Fruit fly (Drosophila melanogaster) whole organism, embryonic: ENCODE data around the gene Klp64D.

Source experiments
- Atf6 ChIP-seq: fragments of 200-800 bp; sonication (Bioruptor generic); IDR thresholded peaks from 2 replicates; pipeline ENCODE4 v1.3.6; 2022; ENCODE audit warnings: missing biosample characterization, missing genetic modification characterization
- B-H2 ChIP-seq: fragments of 200-800 bp; sonication (Bioruptor generic); optimal IDR thresholded peaks from 2 replicates; lab custom pipeline; 2018; ENCODE audit warnings: missing biosample characterization, mild to moderate bottlenecking, missing genetic modification characterization
- CG12155 ChIP-seq: fragments of 200-800 bp; sonication (Bioruptor generic); optimal IDR thresholded peaks from 3 replicates; lab custom pipeline; 2016; ENCODE audit warnings: missing biosample characterization, missing genetic modification characterization
- CG12236 ChIP-seq: fragments of 200-800 bp; sonication (Bioruptor generic); optimal IDR thresholded peaks from 2 replicates; lab custom pipeline; 2016; ENCODE audit warnings: missing biosample characterization, missing genetic modification characterization
- CG15073 ChIP-seq: fragments of 200-800 bp; sonication (Bioruptor generic); optimal IDR thresholded peaks from 2 replicates; lab custom pipeline; 2016; ENCODE audit warnings: missing biosample characterization, missing genetic modification characterization
- CG15601 ChIP-seq: fragments of 200-800 bp; sonication (Bioruptor generic); optimal IDR thresholded peaks from 3 replicates; lab custom pipeline; 2019; ENCODE audit warnings: missing biosample characterization, mild to moderate bottlenecking, missing genetic modification characterization, moderate library complexity
- CG15696 ChIP-seq: fragments of 200-800 bp; sonication (Bioruptor generic); optimal IDR thresholded peaks from 2 replicates; lab custom pipeline; 2019; ENCODE audit warnings: missing biosample characterization, mild to moderate bottlenecking, missing genetic modification characterization, moderate library complexity
- CG16815 ChIP-seq: fragments of 200-800 bp; sonication (Bioruptor generic); optimal IDR thresholded peaks from 3 replicates; lab custom pipeline; 2017; ENCODE audit warnings: missing biosample characterization, mild to moderate bottlenecking, missing genetic modification characterization
- CG17328 ChIP-seq: fragments of 200-800 bp; sonication (Bioruptor generic); IDR thresholded peaks from 2 replicates; pipeline ENCODE4 v1.3.6; 2022; ENCODE audit warnings: missing biosample characterization, missing genetic modification characterization
- CG1832 ChIP-seq: fragments of 200-800 bp; sonication (Bioruptor generic); optimal IDR thresholded peaks from 2 replicates; lab custom pipeline; 2017; ENCODE audit warnings: missing biosample characterization, mild to moderate bottlenecking, missing genetic modification characterization, inconsistent platforms
- CG2116 ChIP-seq: fragments of 200-800 bp; sonication (Bioruptor generic); optimal IDR thresholded peaks from 3 replicates; lab custom pipeline; 2018; ENCODE audit warnings: missing biosample characterization, mild to moderate bottlenecking, missing genetic modification characterization
- CG2712 ChIP-seq: fragments of 200-800 bp; optimal IDR thresholded peaks from 3 replicates; lab custom pipeline; 2019; ENCODE audit warnings: missing biosample characterization, mild to moderate bottlenecking, missing genetic modification characterization, moderate library complexity
- CG31365 ChIP-seq: fragments of 200-800 bp; sonication (Bioruptor generic); optimal IDR thresholded peaks from 2 replicates; lab custom pipeline; 2018; ENCODE audit warnings: missing biosample characterization, mild to moderate bottlenecking, missing genetic modification characterization
- CG3847 ChIP-seq: fragments of 200-800 bp; sonication (Bioruptor generic); IDR thresholded peaks from 2 replicates; pipeline ENCODE4 v1.3.6; 2022; ENCODE audit warnings: missing biosample characterization, missing genetic modification characterization
- CG4360 ChIP-seq: fragments of 200-800 bp; sonication (Bioruptor generic); IDR thresholded peaks from 2 replicates; pipeline ENCODE4 v1.3.6; 2022; ENCODE audit warnings: missing biosample characterization, missing genetic modification characterization
- CG4707 ChIP-seq: fragments of 200-800 bp; sonication (Bioruptor generic); optimal IDR thresholded peaks from 2 replicates; lab custom pipeline; 2018; ENCODE audit warnings: missing biosample characterization, mild to moderate bottlenecking, missing genetic modification characterization, moderate library complexity
- CG6854 ChIP-seq: fragments of 200-800 bp; sonication (Bioruptor generic); optimal IDR thresholded peaks from 3 replicates; lab custom pipeline; 2017; ENCODE audit warnings: missing biosample characterization, mild to moderate bottlenecking, missing genetic modification characterization
- CG7987 ChIP-seq: fragments of 200-800 bp; sonication (Bioruptor generic); optimal IDR thresholded peaks from 2 replicates; lab custom pipeline; 2018; ENCODE audit warnings: missing biosample characterization, mild to moderate bottlenecking, missing genetic modification characterization, moderate library complexity
- CG8924 ChIP-seq: fragments of 200-800 bp; optimal IDR thresholded peaks from 3 replicates; lab custom pipeline; 2019; ENCODE audit warnings: missing biosample characterization, mild to moderate bottlenecking, missing genetic modification characterization, moderate library complexity
- CkIIα-i1 ChIP-seq: fragments of 200-800 bp; sonication (Bioruptor generic); IDR thresholded peaks from 2 replicates; pipeline ENCODE4 v1.3.6; 2022; ENCODE audit warnings: missing biosample characterization, missing genetic modification characterization
- Dip3 ChIP-seq: fragments of 200-800 bp; sonication (Bioruptor generic); optimal IDR thresholded peaks from 3 replicates; lab custom pipeline; 2016; ENCODE audit warnings: missing biosample characterization, missing genetic modification characterization
- Dp ChIP-seq: fragments of 200-800 bp; sonication (Bioruptor generic); optimal IDR thresholded peaks from 2 replicates; lab custom pipeline; 2018; ENCODE audit warnings: missing biosample characterization, mild to moderate bottlenecking, missing genetic modification characterization, moderate library complexity
- Ets97D ChIP-seq: fragments of 200-800 bp; sonication (Bioruptor generic); optimal IDR thresholded peaks from 3 replicates; lab custom pipeline; 2016; ENCODE audit warnings: missing biosample characterization, missing genetic modification characterization
- Gug ChIP-seq: fragments of 200-800 bp; sonication (Bioruptor generic); IDR thresholded peaks from 4 replicates; pipeline ENCODE4 v1.3.6; 2022; ENCODE audit warnings: missing biosample characterization, missing genetic modification characterization
- HLHmδ ChIP-seq: fragments of 200-800 bp; sonication (Bioruptor generic); optimal IDR thresholded peaks from 2 replicates; lab custom pipeline; 2018; ENCODE audit warnings: missing biosample characterization, mild to moderate bottlenecking, missing genetic modification characterization, moderate library complexity
- Hr3 ChIP-seq: fragments of 200-800 bp; sonication (Bioruptor generic); optimal IDR thresholded peaks from 3 replicates; lab custom pipeline; 2016; ENCODE audit warnings: missing biosample characterization, missing genetic modification characterization
- Hsf ChIP-seq: fragments of 200-800 bp; sonication (Bioruptor generic); optimal IDR thresholded peaks from 3 replicates; lab custom pipeline; 2016; ENCODE audit warnings: missing biosample characterization, missing genetic modification characterization
- MBD-R2 ChIP-seq: fragments of 200-800 bp; sonication (Bioruptor generic); IDR thresholded peaks from 2 replicates; pipeline ENCODE4 v1.3.6; 2022; ENCODE audit warnings: missing biosample characterization, missing genetic modification characterization
- Neu2 ChIP-seq: fragments of 200-800 bp; sonication (Bioruptor generic); optimal IDR thresholded peaks from 3 replicates; lab custom pipeline; 2016; ENCODE audit warnings: missing biosample characterization, missing genetic modification characterization, borderline replicate concordance
- Sox100B ChIP-seq: fragments of 200-800 bp; sonication (Bioruptor generic); optimal IDR thresholded peaks from 3 replicates; lab custom pipeline; 2018; ENCODE audit warnings: missing biosample characterization, mild to moderate bottlenecking, missing genetic modification characterization
- TFAM ChIP-seq: fragments of 200-800 bp; sonication (Bioruptor generic); optimal IDR thresholded peaks from 2 replicates; lab custom pipeline; 2017; ENCODE audit warnings: missing biosample characterization, missing genetic modification characterization, inconsistent platforms
- bab2 ChIP-seq: fragments of 200-800 bp; sonication (Bioruptor generic); optimal IDR thresholded peaks from 2 replicates; lab custom pipeline; 2016; ENCODE audit warnings: missing biosample characterization, missing genetic modification characterization
- chm ChIP-seq: fragments of 200-800 bp; sonication (Bioruptor generic); IDR thresholded peaks from 2 replicates; pipeline ENCODE4 v1.3.6; 2022; ENCODE audit warnings: missing biosample characterization, missing genetic modification characterization
- esg ChIP-seq: fragments of 200-800 bp; sonication (Bioruptor generic); conservative IDR thresholded peaks from 2 replicates; pipeline ENCODE4 v1.3.6; 2022; ENCODE audit warnings: missing biosample characterization, missing genetic modification characterization
- eve ChIP-seq, 2 experiments: fragments of >200 bp; optimal IDR thresholded peaks; 2 replicates each; lab custom pipeline; 2017; ENCODE audit warnings: missing biosample characterization in 2 of 2, missing genetic modification characterization in 2 of 2
- fd102C ChIP-seq: fragments of 200-800 bp; sonication (Bioruptor generic); optimal IDR thresholded peaks from 2 replicates; lab custom pipeline; 2018; ENCODE audit warnings: missing biosample characterization, mild to moderate bottlenecking, missing genetic modification characterization, moderate library complexity
- ftz-f1 ChIP-seq: fragments of 200-800 bp; sonication (Bioruptor generic); optimal IDR thresholded peaks from 2 replicates; lab custom pipeline; 2016; ENCODE audit warnings: missing biosample characterization, missing genetic modification characterization
- gfzf ChIP-seq: fragments of 200-800 bp; sonication (Bioruptor generic); optimal IDR thresholded peaks from 2 replicates; lab custom pipeline; 2016; ENCODE audit warnings: missing biosample characterization, mild to moderate bottlenecking, missing genetic modification characterization, moderate library complexity
- grn ChIP-seq: fragments of 200-800 bp; sonication (Bioruptor generic); optimal IDR thresholded peaks from 3 replicates; lab custom pipeline; 2017; ENCODE audit warnings: missing biosample characterization, missing genetic modification characterization
- hth ChIP-seq: fragments of >200 bp; optimal IDR thresholded peaks from 2 replicates; lab custom pipeline; 2017; ENCODE audit warnings: inconsistent platforms
- inv ChIP-seq: fragments of 200-800 bp; sonication (Bioruptor generic); IDR thresholded peaks from 2 replicates; pipeline ENCODE4 v1.3.6; 2022; ENCODE audit warnings: missing biosample characterization, missing genetic modification characterization; ENCODE audit not compliant: partially characterized antibody
- knrl ChIP-seq: fragments of 200-800 bp; sonication (Bioruptor generic); IDR thresholded peaks from 3 replicates; pipeline ENCODE4 v1.3.6; 2022; ENCODE audit warnings: missing biosample characterization, missing genetic modification characterization; ENCODE audit not compliant: partially characterized antibody
- maf-S ChIP-seq: fragments of 200-800 bp; sonication (Bioruptor generic); optimal IDR thresholded peaks from 2 replicates; lab custom pipeline; 2016; ENCODE audit warnings: missing biosample characterization, missing genetic modification characterization
- nau ChIP-seq: fragments of 200-800 bp; sonication (Bioruptor generic); optimal IDR thresholded peaks from 3 replicates; lab custom pipeline; 2017; ENCODE audit warnings: missing biosample characterization, mild to moderate bottlenecking, missing genetic modification characterization, missing genetic modification reagents
- oc ChIP-seq: fragments of 200-800 bp; sonication (Bioruptor generic); optimal IDR thresholded peaks from 2 replicates; lab custom pipeline; 2018; ENCODE audit warnings: missing biosample characterization, mild to moderate bottlenecking, missing genetic modification characterization, moderate library complexity
- odd ChIP-seq: fragments of 200-800 bp; sonication (Bioruptor generic); optimal IDR thresholded peaks from 2 replicates; lab custom pipeline; 2017; ENCODE audit warnings: missing biosample characterization, mild to moderate bottlenecking, missing genetic modification characterization
- repo ChIP-seq: fragments of 200-800 bp; sonication (Bioruptor generic); optimal IDR thresholded peaks from 2 replicates; lab custom pipeline; 2016; ENCODE audit warnings: missing biosample characterization, missing genetic modification characterization
- rib ChIP-seq: fragments of 200-800 bp; sonication (Bioruptor generic); IDR thresholded peaks from 2 replicates; pipeline ENCODE4 v1.3.6; 2022; ENCODE audit warnings: missing biosample characterization, missing genetic modification characterization
- sisA ChIP-seq: fragments of 200-800 bp; sonication (Bioruptor generic); IDR thresholded peaks from 2 replicates; pipeline ENCODE4 v1.3.6; 2022; ENCODE audit warnings: missing biosample characterization, missing genetic modification characterization
- stwl ChIP-seq: fragments of 200-800 bp; sonication (Bioruptor generic); optimal IDR thresholded peaks from 3 replicates; lab custom pipeline; 2018; ENCODE audit warnings: missing biosample characterization, mild to moderate bottlenecking, missing genetic modification characterization, moderate library complexity
- tx ChIP-seq: fragments of 200-800 bp; sonication (Bioruptor generic); optimal IDR thresholded peaks from 2 replicates; lab custom pipeline; 2016; ENCODE audit warnings: missing biosample characterization, missing genetic modification characterization

The Klp64D gene

DNA sequence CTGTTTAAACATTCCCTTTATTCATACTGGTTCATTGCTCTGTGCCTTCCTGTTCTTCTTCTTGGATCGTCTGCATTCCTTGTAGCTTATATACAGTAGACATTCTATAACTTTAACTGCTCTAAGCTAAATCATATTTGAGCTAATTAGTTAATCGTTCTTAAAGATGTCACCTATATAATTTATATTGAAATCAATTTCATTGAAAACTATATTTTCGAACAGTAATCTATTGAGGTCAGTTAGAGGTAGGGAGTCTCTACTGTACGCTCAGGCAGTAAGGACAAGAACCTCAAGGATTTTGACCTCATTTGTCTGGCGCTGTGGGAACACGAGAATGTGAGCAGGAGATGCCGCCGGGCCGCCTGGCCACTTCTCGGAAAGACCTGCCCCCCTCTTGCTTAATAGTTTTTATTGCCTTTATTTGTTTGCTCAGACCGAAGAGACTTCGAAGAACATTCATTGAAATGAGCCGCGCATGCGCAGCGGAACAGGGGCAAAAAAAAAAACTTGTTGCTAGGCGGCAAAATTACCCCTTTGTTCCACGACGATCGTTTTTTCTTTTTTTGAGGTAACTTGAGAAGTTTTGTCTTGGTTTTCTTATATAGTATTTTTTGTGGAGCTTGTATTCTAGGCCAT, 6.4 kb downstream of the Klp64D start (continued):
- TF ChIP-seq CG1832 (GFP tag; lab: Kevin White, UChicago) (no peak), CG16815 (GFP tag; lab: Kevin White, UChicago) (peak; percentile 35), eve (GFP tag; optimal IDR thresholded peaks at IDR 0.05; lab: Kevin White, UChicago) (peak in 1 of 2 experiments; percentile 32), odd (no peak), oc (no peak), CG6854 (GFP tag; lab: Kevin White, UChicago) (no peak), knrl (GFP tag; lab: Robert Waterston, UW) (no peak), Ets97D (GFP tag; lab: Kevin White, UChicago) (no peak), CkIIα-i1 (no peak), CG4360 (GFP tag; lab: Robert Waterston, UW) (no peak), rib (GFP tag; lab: Robert Waterston, UW) (no peak), CG12236 (GFP tag; lab: Kevin White, UChicago) (no peak), grn (GFP tag; lab: Kevin White, UChicago) (no peak), tx (no peak), CG17328 (peak; percentile 49; the same call in 1 of the 2 replicates), CG15601 (no peak), Sox100B (GFP tag; lab: Kevin White, UChicago) (peak; percentile 14), ftz-f1 (GFP tag; lab: Kevin White, UChicago) (no peak), maf-S (GFP tag; lab: Kevin White, UChicago) (no peak), Atf6 (no peak), repo (no peak), Hsf (no peak), bab2 (no peak), CG8924 (tag; lab: Kevin White, UChicago) (peak; percentile 57), MBD-R2 (GFP tag; lab: Robert Waterston, UW) (no peak), Hr3 (GFP tag; lab: Kevin White, UChicago) (peak; percentile 18), inv (no peak), esg (no peak), CG12155 (GFP tag; lab: Kevin White, UChicago) (no peak), Dip3 (no peak), hth (no peak), CG2116 (GFP tag; lab: Kevin White, UChicago) (no peak), CG15696 (tag; lab: Kevin White, UChicago) (peak; percentile 97), Dp (GFP tag; lab: Kevin White, UChicago) (no peak), fd102C (GFP tag; lab: Kevin White, UChicago) (peak; percentile 73), CG3847 (GFP tag; lab: Robert Waterston, UW) (no peak), CG4707 (GFP tag; lab: Kevin White, UChicago) (no peak), stwl (tag; lab: Kevin White, UChicago) (peak; percentile 41), HLHmδ (no peak), Neu2 (GFP tag; lab: Kevin White, UChicago) (no peak), B-H2 (GFP tag; lab: Kevin White, UChicago) (no peak), sisA (GFP tag; lab: Robert Waterston, UW) (no peak), chm (GFP tag; lab: Robert Waterston, UW) (no peak), gfzf (GFP tag; lab: Kevin White, UChicago) (no peak), TFAM (GFP tag; lab: Kevin White, UChicago) (no peak), CG15073 (no peak), Gug (GFP tag; lab: Robert Waterston, UW) (no peak), CG2712 (peak; percentile 83), nau (GFP tag; lab: Kevin White, UChicago) (no peak), CG7987 (no peak), CG31365 (no peak)
